Fruit fly (Drosophila melanogaster) whole organism, embryonic: Measurements from ENCODE around the gene Dbp21E2.

Source experiments
- ATbp ChIP-seq: fragments of 200-800 bp; sonication (Bioruptor generic); optimal IDR thresholded peaks from 2 replicates; lab custom pipeline; 2017; ENCODE audit warnings: missing biosample characterization, mild to moderate bottlenecking, missing genetic modification characterization, missing genetic modification reagents
- CG10274 ChIP-seq: fragments of 200-800 bp; sonication (Bioruptor generic); optimal IDR thresholded peaks from 3 replicates; lab custom pipeline; 2017; ENCODE audit warnings: missing biosample characterization, mild to moderate bottlenecking, missing genetic modification characterization
- CG10366 ChIP-seq: fragments of 200-800 bp; sonication (Bioruptor generic); IDR thresholded peaks from 2 replicates; pipeline ENCODE4 v1.3.6; 2022; ENCODE audit warnings: missing biosample characterization, missing genetic modification characterization
- CG10654 ChIP-seq: fragments of 200-800 bp; sonication (Bioruptor generic); optimal IDR thresholded peaks from 2 replicates; lab custom pipeline; 2016; ENCODE audit warnings: missing biosample characterization, missing genetic modification characterization
- CG11696 ChIP-seq: fragments of 200-800 bp; sonication (Bioruptor generic); IDR thresholded peaks from 2 replicates; pipeline ENCODE4 v1.3.6; 2022; ENCODE audit warnings: missing biosample characterization, missing genetic modification characterization
- CG12219 ChIP-seq: fragments of 200-800 bp; sonication (Bioruptor generic); optimal IDR thresholded peaks from 3 replicates; lab custom pipeline; 2018; ENCODE audit warnings: missing biosample characterization, mild to moderate bottlenecking, missing genetic modification characterization
- CG14014 ChIP-seq: fragments of 200-800 bp; sonication (Bioruptor generic); IDR thresholded peaks from 2 replicates; pipeline ENCODE4 v1.3.6; 2022; ENCODE audit warnings: missing biosample characterization, missing genetic modification characterization
- CG14441 ChIP-seq: fragments of 200-800 bp; sonication (Bioruptor generic); IDR thresholded peaks from 2 replicates; pipeline ENCODE4 v1.3.6; 2022; ENCODE audit warnings: missing biosample characterization, missing genetic modification characterization
- CG14965 ChIP-seq: fragments of 200-800 bp; sonication (Bioruptor generic); optimal IDR thresholded peaks from 2 replicates; lab custom pipeline; 2016; ENCODE audit warnings: missing biosample characterization, missing genetic modification characterization, borderline replicate concordance
- CG16813 ChIP-seq: fragments of 200-800 bp; sonication (Bioruptor generic); IDR thresholded peaks from 3 replicates; pipeline ENCODE4 v1.3.6; 2022; ENCODE audit warnings: missing biosample characterization, missing genetic modification characterization; ENCODE audit not compliant: partially characterized antibody
- CG17568 ChIP-seq: fragments of 200-800 bp; sonication (Bioruptor generic); optimal IDR thresholded peaks from 2 replicates; lab custom pipeline; 2018; ENCODE audit warnings: missing biosample characterization, mild to moderate bottlenecking, missing genetic modification characterization, moderate library complexity
- CG18262 ChIP-seq: fragments of 200-800 bp; optimal IDR thresholded peaks from 3 replicates; lab custom pipeline; 2019; ENCODE audit warnings: missing biosample characterization, mild to moderate bottlenecking, missing genetic modification characterization, moderate library complexity
- CG18599 ChIP-seq: fragments of 200-800 bp; sonication (Bioruptor generic); optimal IDR thresholded peaks from 3 replicates; lab custom pipeline; 2017; ENCODE audit warnings: missing biosample characterization, missing genetic modification characterization, mild to moderate bottlenecking, moderate library complexity, missing genetic modification reagents
- CG2116 ChIP-seq: fragments of 200-800 bp; sonication (Bioruptor generic); optimal IDR thresholded peaks from 3 replicates; lab custom pipeline; 2018; ENCODE audit warnings: missing biosample characterization, mild to moderate bottlenecking, missing genetic modification characterization
- CG2129 ChIP-seq: fragments of 200-800 bp; sonication (Bioruptor generic); IDR thresholded peaks from 2 replicates; pipeline ENCODE4 v1.3.6; 2022; ENCODE audit warnings: missing biosample characterization, missing genetic modification characterization; ENCODE audit not compliant: partially characterized antibody
- CG30020 ChIP-seq: fragments of 200-800 bp; optimal IDR thresholded peaks from 2 replicates; lab custom pipeline; 2019; ENCODE audit warnings: missing biosample characterization, mild to moderate bottlenecking, missing genetic modification characterization, moderate library complexity
- CG31365 ChIP-seq: fragments of 200-800 bp; sonication (Bioruptor generic); optimal IDR thresholded peaks from 2 replicates; lab custom pipeline; 2018; ENCODE audit warnings: missing biosample characterization, mild to moderate bottlenecking, missing genetic modification characterization
- CG3163 ChIP-seq: fragments of 200-800 bp; sonication (Bioruptor generic); optimal IDR thresholded peaks from 3 replicates; lab custom pipeline; 2016; ENCODE audit warnings: missing biosample characterization, missing genetic modification characterization
- CG3995 ChIP-seq: fragments of 200-800 bp; sonication (Bioruptor generic); optimal IDR thresholded peaks from 3 replicates; lab custom pipeline; 2016; ENCODE audit warnings: missing biosample characterization, missing genetic modification characterization
- CG4360 ChIP-seq: fragments of 200-800 bp; sonication (Bioruptor generic); IDR thresholded peaks from 2 replicates; pipeline ENCODE4 v1.3.6; 2022; ENCODE audit warnings: missing biosample characterization, missing genetic modification characterization
- CG4617 ChIP-seq: fragments of 200-800 bp; sonication (Bioruptor generic); optimal IDR thresholded peaks from 3 replicates; lab custom pipeline; 2016; ENCODE audit warnings: missing biosample characterization, missing genetic modification characterization, borderline replicate concordance
- CG4707 ChIP-seq: fragments of 200-800 bp; sonication (Bioruptor generic); optimal IDR thresholded peaks from 2 replicates; lab custom pipeline; 2018; ENCODE audit warnings: missing biosample characterization, mild to moderate bottlenecking, missing genetic modification characterization, moderate library complexity
- CG7963 ChIP-seq: fragments of 200-800 bp; sonication (Bioruptor generic); IDR thresholded peaks from 3 replicates; pipeline ENCODE4 v1.3.6; 2022; ENCODE audit warnings: missing biosample characterization, missing genetic modification characterization; ENCODE audit not compliant: partially characterized antibody
- CG9876 ChIP-seq: fragments of 200-800 bp; sonication (Bioruptor generic); optimal IDR thresholded peaks from 2 replicates; lab custom pipeline; 2016; ENCODE audit warnings: missing biosample characterization, missing genetic modification characterization
- Dref ChIP-seq: fragments of 200-800 bp; sonication (Bioruptor generic); IDR thresholded peaks from 2 replicates; pipeline ENCODE4 v1.3.6; 2022; ENCODE audit warnings: missing biosample characterization, missing genetic modification characterization
- Ets65A ChIP-seq: fragments of 200-800 bp; sonication (Bioruptor generic); peaks from one replicate; lab custom pipeline; 2016; ENCODE audit warnings: missing biosample characterization, missing genetic modification characterization
- HLH4C ChIP-seq: fragments of 200-800 bp; sonication (Bioruptor generic); IDR thresholded peaks from 3 replicates; pipeline ENCODE4 v1.3.6; 2022; ENCODE audit warnings: missing biosample characterization, missing genetic modification characterization; ENCODE audit not compliant: partially characterized antibody
- Hey ChIP-seq: fragments of 200-800 bp; sonication (Bioruptor generic); optimal IDR thresholded peaks from 3 replicates; lab custom pipeline; 2018; ENCODE audit warnings: missing biosample characterization, mild to moderate bottlenecking, missing genetic modification characterization
- HmgD ChIP-seq: fragments of 200-800 bp; sonication (Bioruptor generic); optimal IDR thresholded peaks from 3 replicates; lab custom pipeline; 2016; ENCODE audit warnings: missing biosample characterization, missing genetic modification characterization
- Lim3 ChIP-seq: fragments of 200-800 bp; sonication (Bioruptor generic); IDR thresholded peaks from 2 replicates; pipeline ENCODE4 v1.3.6; 2022; ENCODE audit warnings: missing biosample characterization, missing genetic modification characterization
- MESR4 ChIP-seq: fragments of 200-800 bp; sonication (Bioruptor generic); optimal IDR thresholded peaks from 2 replicates; lab custom pipeline; 2018; ENCODE audit warnings: missing biosample characterization, mild to moderate bottlenecking, missing genetic modification characterization, moderate library complexity
- Nf-YC ChIP-seq: fragments of 200-800 bp; optimal IDR thresholded peaks from 3 replicates; lab custom pipeline; 2019; ENCODE audit warnings: missing biosample characterization, mild to moderate bottlenecking, missing genetic modification characterization, moderate library complexity
- Ptx1 ChIP-seq: fragments of 200-800 bp; sonication (Bioruptor generic); IDR thresholded peaks from 2 replicates; pipeline ENCODE4 v1.3.6; 2022; ENCODE audit warnings: missing biosample characterization, missing genetic modification characterization
- Rfx ChIP-seq: fragments of 200-800 bp; sonication (Bioruptor generic); IDR thresholded peaks from 2 replicates; pipeline ENCODE4 v1.3.6; 2022; ENCODE audit warnings: missing biosample characterization, missing genetic modification characterization
- Sry-δ ChIP-seq: fragments of 200-800 bp; sonication (Bioruptor generic); optimal IDR thresholded peaks from 2 replicates; lab custom pipeline; 2016; ENCODE audit warnings: missing biosample characterization, missing genetic modification characterization
- TFAM ChIP-seq: fragments of 200-800 bp; sonication (Bioruptor generic); optimal IDR thresholded peaks from 2 replicates; lab custom pipeline; 2017; ENCODE audit warnings: missing biosample characterization, missing genetic modification characterization, inconsistent platforms
- Taf1 ChIP-seq: fragments of 200-800 bp; sonication (Bioruptor generic); IDR thresholded peaks from 2 replicates; pipeline ENCODE4 v1.3.6; 2022; ENCODE audit warnings: missing biosample characterization, missing genetic modification characterization
- ato ChIP-seq: fragments of 200-800 bp; sonication (Bioruptor generic); IDR thresholded peaks from 2 replicates; pipeline ENCODE4 v1.3.6; 2022; ENCODE audit warnings: missing biosample characterization, missing genetic modification characterization; ENCODE audit not compliant: partially characterized antibody
- az2 ChIP-seq: fragments of 200-800 bp; sonication (Bioruptor generic); optimal IDR thresholded peaks from 3 replicates; lab custom pipeline; 2016; ENCODE audit warnings: missing biosample characterization, missing genetic modification characterization
- bigmax ChIP-seq: fragments of 200-800 bp; sonication (Bioruptor generic); optimal IDR thresholded peaks from 2 replicates; lab custom pipeline; 2018; ENCODE audit warnings: missing biosample characterization, mild to moderate bottlenecking, missing genetic modification characterization
- crc ChIP-seq: fragments of 200-800 bp; sonication (Bioruptor generic); optimal IDR thresholded peaks from 2 replicates; lab custom pipeline; 2016; ENCODE audit warnings: missing biosample characterization, missing genetic modification characterization
- eyg ChIP-seq: fragments of 200-800 bp; sonication (Bioruptor generic); optimal IDR thresholded peaks from 3 replicates; lab custom pipeline; 2016; ENCODE audit warnings: missing biosample characterization, missing genetic modification characterization
- gt ChIP-seq: fragments of 200-800 bp; sonication (Bioruptor generic); IDR thresholded peaks from 2 replicates; pipeline ENCODE4 v1.3.6; 2022; ENCODE audit warnings: missing biosample characterization, missing genetic modification characterization
- klu ChIP-seq: fragments of 200-800 bp; sonication (Bioruptor generic); IDR thresholded peaks from 2 replicates; pipeline ENCODE4 v1.3.6; 2022; ENCODE audit warnings: missing biosample characterization, missing genetic modification characterization
- lilli ChIP-seq: fragments of 200-800 bp; sonication (Bioruptor generic); optimal IDR thresholded peaks from 3 replicates; lab custom pipeline; 2016; ENCODE audit warnings: missing biosample characterization, missing genetic modification characterization
- scrt ChIP-seq: fragments of 200-800 bp; sonication (Bioruptor generic); optimal IDR thresholded peaks from 2 replicates; lab custom pipeline; 2018; ENCODE audit warnings: missing biosample characterization, mild to moderate bottlenecking, missing genetic modification characterization, moderate library complexity
- sisA ChIP-seq: fragments of 200-800 bp; sonication (Bioruptor generic); IDR thresholded peaks from 2 replicates; pipeline ENCODE4 v1.3.6; 2022; ENCODE audit warnings: missing biosample characterization, missing genetic modification characterization
- sr ChIP-seq: fragments of 200-800 bp; sonication (Bioruptor generic); IDR thresholded peaks from 3 replicates; pipeline ENCODE4 v1.3.6; 2022; ENCODE audit warnings: missing biosample characterization, missing genetic modification characterization
- tio ChIP-seq: fragments of 200-800 bp; sonication (Bioruptor generic); optimal IDR thresholded peaks from 2 replicates; lab custom pipeline; 2017; ENCODE audit warnings: missing biosample characterization, missing genetic modification characterization, inconsistent platforms
- zen2 ChIP-seq: fragments of 200-800 bp; sonication (Bioruptor generic); IDR thresholded peaks from 3 replicates; pipeline ENCODE4 v1.3.6; 2022; ENCODE audit warnings: missing biosample characterization, missing genetic modification characterization; ENCODE audit not compliant: partially characterized antibody

The Dbp21E2 gene

dm6 chr2L:819315-820032, 8.1 kb downstream of the Dbp21E2 start, which contains the start of the genes PGAP2 and Clp (continued):
- TF ChIP-seq CG14441 (GFP tag; lab: Robert Waterston, UW) (peak; percentile 76), scrt (no peak), CG4707 (no peak), CG17568 (GFP tag; lab: Kevin White, UChicago) (no peak), CG14965 (no peak), ATbp (GFP tag; lab: Kevin White, UChicago) (peak; percentile 6), Sry-δ (GFP tag; lab: Kevin White, UChicago) (peak; percentile 77), CG14014 (GFP tag; lab: Robert Waterston, UW) (no peak; the same call in none of the 2 replicates), CG3163 (GFP tag; lab: Kevin White, UChicago) (no peak), Hey (tag; lab: Kevin White, UChicago) (no peak), CG2116 (GFP tag; lab: Kevin White, UChicago) (peak; percentile 72), crc (GFP tag; lab: Kevin White, UChicago) (no peak), sisA (GFP tag; lab: Robert Waterston, UW) (peak; percentile 76), eyg (GFP tag; lab: Kevin White, UChicago) (no peak), CG11696 (GFP tag; lab: Robert Waterston, UW) (no peak), Dref (GFP tag; lab: Robert Waterston, UW) (peak; percentile 74), Lim3 (GFP tag; lab: Robert Waterston, UW) (no peak), ato (peak; percentile 31; the same call in 1 of the 2 replicates), bigmax (GFP tag; lab: Kevin White, UChicago) (no peak), HmgD (GFP tag; lab: Kevin White, UChicago) (no peak), zen2 (GFP tag; lab: Robert Waterston, UW) (no peak), CG10366 (GFP tag; lab: Robert Waterston, UW) (peak; percentile 71), CG12219 (GFP tag; lab: Kevin White, UChicago) (no peak), az2 (GFP tag; lab: Kevin White, UChicago) (peak; percentile 64), CG30020 (tag; lab: Kevin White, UChicago) (peak; percentile 60), CG7963 (GFP tag; lab: Robert Waterston, UW) (no peak), Ets65A (peak; percentile 95), tio (GFP tag; lab: Kevin White, UChicago) (no peak), klu (GFP tag; lab: Robert Waterston, UW) (peak; percentile 76), Nf-YC (tag; lab: Kevin White, UChicago) (peak; percentile 64), CG16813 (GFP tag; lab: Robert Waterston, UW) (peak; percentile 54), gt (GFP tag; lab: Robert Waterston, UW) (no peak), CG3995 (GFP tag; lab: Kevin White, UChicago) (peak; percentile 9), CG18262 (tag; lab: Kevin White, UChicago) (peak; percentile 79), lilli (peak; percentile 82), CG18599 (peak; percentile 67), Ptx1 (GFP tag; lab: Robert Waterston, UW) (peak; percentile 89), CG4360 (GFP tag; lab: Robert Waterston, UW) (peak; percentile 71), Taf1 (GFP tag; lab: Robert Waterston, UW) (peak; percentile 24; the same call in 1 of the 2 replicates), CG10274 (GFP tag; lab: Kevin White, UChicago) (no peak), TFAM (GFP tag; lab: Kevin White, UChicago) (no peak), HLH4C (GFP tag; lab: Robert Waterston, UW) (peak; percentile 71), MESR4 (no peak), CG10654 (GFP tag; lab: Kevin White, UChicago) (peak; percentile 62), CG9876 (no peak), sr (GFP tag; lab: Robert Waterston, UW) (no peak), CG4617 (GFP tag; lab: Kevin White, UChicago) (peak; percentile 61), CG31365 (tag; lab: Kevin White, UChicago) (no peak), Rfx (GFP tag; lab: Robert Waterston, UW) (peak; percentile 84), CG2129 (GFP tag; lab: Robert Waterston, UW) (peak; percentile 21; the same call in 1 of the 2 replicates)
